Worm (Caenorhabditis elegans) whole organism, L4 larva: Measurements from ENCODE around the gene irld-20.

Experiments
- F49E8.2 ChIP-seq: sonication (generic microtip); optimal IDR thresholded peaks from 2 replicates; lab custom pipeline; 2016; ENCODE audit warnings: missing compliant biosample characterization, mild to moderate bottlenecking, missing genetic modification characterization, borderline replicate concordance
- R02D3.7 ChIP-seq: fragments of 150-350 bp; sonication (generic microtip); optimal IDR thresholded peaks from 3 replicates; lab custom pipeline; 2014; ENCODE audit warnings: missing biosample characterization, missing genetic modification characterization
- T20F7.1 ChIP-seq: fragments of 200-800 bp; sonication (Bioruptor generic); optimal IDR thresholded peaks from 2 replicates; lab custom pipeline; 2018; ENCODE audit warnings: mild to moderate bottlenecking, missing genetic modification characterization, missing compliant biosample characterization
- T26A8.4 ChIP-seq: fragments of 200-800 bp; sonication (Bioruptor generic); IDR thresholded peaks from 2 replicates; pipeline ENCODE4 v1.3.6; 2022; ENCODE audit warnings: missing genetic modification characterization, missing compliant biosample characterization
- aly-2 ChIP-seq: sonication (generic microtip); optimal IDR thresholded peaks from 2 replicates; lab custom pipeline; 2018; ENCODE audit warnings: missing biosample characterization, missing genetic modification characterization
- ceh-44 ChIP-seq: fragments of 200-800 bp; sonication (Bioruptor generic); IDR thresholded peaks from 2 replicates; pipeline ENCODE4 v1.3.6; 2022; ENCODE audit warnings: missing genetic modification reagents, missing genetic modification characterization, missing compliant biosample characterization
- cey-2 ChIP-seq: sonication (generic microtip); optimal IDR thresholded peaks from 3 replicates; lab custom pipeline; 2017; ENCODE audit warnings: missing genetic modification characterization, mild to moderate bottlenecking, missing compliant biosample characterization, antibody characterized with exemption, borderline replicate concordance; ENCODE audit not compliant: insufficient read depth
- daf-16 ChIP-seq, 3 experiments: sonication (generic microtip); optimal IDR thresholded peaks; 2 replicates each; lab custom pipeline; 2016 to 2017; ENCODE audit warnings: missing genetic modification characterization in 3 of 3, missing genetic modification reagents in 3 of 3, mild to moderate bottlenecking in 2 of 3, missing compliant biosample characterization in 2 of 3, missing biosample characterization in 1 of 3, moderate library complexity in 1 of 3
- daf-19 ChIP-seq: fragments of 200-800 bp; sonication (Bioruptor generic); conservative IDR thresholded peaks from 2 replicates; pipeline ENCODE4 v1.3.6; 2022; ENCODE audit warnings: missing genetic modification characterization, missing compliant biosample characterization
- dpl-1 ChIP-seq: fragments of 150-350 bp; optimal IDR thresholded peaks from 2 replicates; lab custom pipeline; 2014; ENCODE audit warnings: missing biosample characterization, missing genetic modification reagents, missing genetic modification characterization
- dve-1 ChIP-seq: sonication (generic microtip); optimal IDR thresholded peaks from 2 replicates; lab custom pipeline; 2017; ENCODE audit warnings: antibody characterized with exemption, mild to moderate bottlenecking, missing genetic modification characterization, missing compliant biosample characterization; ENCODE audit not compliant: insufficient read depth
- egl-43 ChIP-seq: fragments of 200-800 bp; sonication (Bioruptor generic); IDR thresholded peaks from 2 replicates; pipeline ENCODE4 v1.3.6; 2022; ENCODE audit warnings: missing genetic modification reagents, missing genetic modification characterization, missing compliant biosample characterization
- fos-1 ChIP-seq: fragments of 150-350 bp; optimal IDR thresholded peaks from 2 replicates; lab custom pipeline; 2014; ENCODE audit warnings: missing biosample characterization, missing genetic modification characterization
- hif-1 ChIP-seq, 2 experiments: sonication (generic microtip); optimal IDR thresholded peaks; 2 replicates each; lab custom pipeline; 2016 to 2017; ENCODE audit warnings: missing compliant biosample characterization in 2 of 2, missing genetic modification characterization in 2 of 2, missing genetic modification reagents in 2 of 2, missing genotype in 2 of 2, mild to moderate bottlenecking in 1 of 2
- hlh-11 ChIP-seq: fragments of 200-800 bp; sonication (Bioruptor generic); optimal IDR thresholded peaks from 2 replicates; lab custom pipeline; 2018; ENCODE audit warnings: mild to moderate bottlenecking, missing genetic modification characterization, missing compliant biosample characterization
- hlh-30 ChIP-seq: sonication (generic microtip); optimal IDR thresholded peaks from 2 replicates; lab custom pipeline; 2017; ENCODE audit warnings: antibody characterized with exemption, mild to moderate bottlenecking, missing genetic modification characterization, missing compliant biosample characterization; ENCODE audit not compliant: insufficient read depth
- hmg-1.1 ChIP-seq: fragments of 200-800 bp; sonication (Bioruptor generic); IDR thresholded peaks from 2 replicates; pipeline ENCODE4 v1.3.6; 2022; ENCODE audit warnings: missing genetic modification reagents, missing genetic modification characterization, missing compliant biosample characterization
- lin-1 ChIP-seq: fragments of 200-800 bp; sonication (Bioruptor generic); IDR thresholded peaks from 2 replicates; pipeline ENCODE4 v1.3.6; 2022; ENCODE audit warnings: missing genetic modification reagents, missing genetic modification characterization, missing compliant biosample characterization
- lin-13 ChIP-seq: fragments of 150-350 bp; optimal IDR thresholded peaks from 2 replicates; lab custom pipeline; 2014; ENCODE audit warnings: missing biosample characterization, missing genetic modification reagents, missing genetic modification characterization
- lin-15B ChIP-seq: fragments of 150-350 bp; sonication (generic microtip); optimal IDR thresholded peaks from 3 replicates; lab custom pipeline; 2014; ENCODE audit warnings: missing biosample characterization, missing genetic modification characterization
- lin-38 ChIP-seq: fragments of 200-800 bp; sonication (Bioruptor generic); IDR thresholded peaks from 2 replicates; pipeline ENCODE4 v1.3.6; 2022; ENCODE audit warnings: missing genetic modification reagents, missing genetic modification characterization, missing compliant biosample characterization
- lin-39 ChIP-seq: fragments of 150-350 bp; optimal IDR thresholded peaks from 2 replicates; lab custom pipeline; 2014; ENCODE audit warnings: missing biosample characterization, missing genetic modification reagents, missing genetic modification characterization
- lsy-2 ChIP-seq, 2 experiments: fragments of 150-350 bp in 1 of 2; sonication (generic microtip) in 1 of 2; optimal IDR thresholded peaks; 2 replicates each; lab custom pipeline; 2014 to 2017; ENCODE audit warnings: missing biosample characterization in 2 of 2, missing genetic modification characterization in 2 of 2
- madf-9 ChIP-seq: fragments of 200-800 bp; sonication (Bioruptor generic); conservative IDR thresholded peaks from 2 replicates; pipeline ENCODE4 v1.3.6; 2022; ENCODE audit warnings: missing genetic modification reagents, missing genetic modification characterization, missing compliant biosample characterization
- mdl-1 ChIP-seq, 2 experiments: fragments of 150-350 bp in 1 of 2; sonication (generic microtip) in 1 of 2; optimal IDR thresholded peaks; 2 replicates each; lab custom pipeline; 2014 to 2017; ENCODE audit warnings: missing biosample characterization in 2 of 2, missing genetic modification characterization in 2 of 2
- mdt-29 ChIP-seq: fragments of 200-800 bp; sonication (Bioruptor generic); IDR thresholded peaks from 2 replicates; pipeline ENCODE4 v1.3.6; 2022; ENCODE audit warnings: missing genetic modification reagents, missing genetic modification characterization, missing compliant biosample characterization
- mes-2 ChIP-seq: sonication (generic microtip); optimal IDR thresholded peaks from 2 replicates; lab custom pipeline; 2016; ENCODE audit warnings: missing genotype, mild to moderate bottlenecking, missing genetic modification characterization, missing compliant biosample characterization; ENCODE audit not compliant: poor library complexity, severe bottlenecking
- mxl-2 ChIP-seq: fragments of 200-800 bp; sonication (Bioruptor generic); conservative IDR thresholded peaks from 2 replicates; pipeline ENCODE4 v1.3.6; 2022; ENCODE audit warnings: missing genetic modification reagents, missing genetic modification characterization, missing compliant biosample characterization
- nhr-42 ChIP-seq: fragments of 200-800 bp; sonication (Bioruptor generic); IDR thresholded peaks from 2 replicates; pipeline ENCODE4 v1.3.6; 2022; ENCODE audit warnings: missing genetic modification characterization, missing compliant biosample characterization
- nhr-76 ChIP-seq: fragments of 150-350 bp; optimal IDR thresholded peaks from 2 replicates; lab custom pipeline; 2014; ENCODE audit warnings: missing biosample characterization, missing genetic modification characterization
- php-3 ChIP-seq: fragments of 200-800 bp; sonication (Bioruptor generic); IDR thresholded peaks from 2 replicates; pipeline ENCODE4 v1.3.6; 2022; ENCODE audit warnings: missing genetic modification reagents, missing genetic modification characterization, missing compliant biosample characterization
- rbr-2 ChIP-seq: sonication (generic microtip); optimal IDR thresholded peaks from 2 replicates; lab custom pipeline; 2016; ENCODE audit warnings: missing genotype, missing genetic modification characterization, missing compliant biosample characterization
- sdz-12 ChIP-seq: fragments of 200-800 bp; sonication (Bioruptor generic); optimal IDR thresholded peaks from 2 replicates; lab custom pipeline; 2018; ENCODE audit warnings: mild to moderate bottlenecking, missing genetic modification characterization, missing compliant biosample characterization
- set-16 ChIP-seq: fragments of 200-800 bp; sonication (Bioruptor generic); IDR thresholded peaks from 2 replicates; pipeline ENCODE4 v1.3.6; 2022; ENCODE audit warnings: missing genetic modification reagents, missing genetic modification characterization, missing compliant biosample characterization
- spr-1 ChIP-seq: sonication (generic microtip); optimal IDR thresholded peaks from 2 replicates; lab custom pipeline; 2016; ENCODE audit warnings: mild to moderate bottlenecking, missing genetic modification characterization, missing compliant biosample characterization
- spr-3 ChIP-seq: fragments of 200-800 bp; sonication (Bioruptor generic); optimal IDR thresholded peaks from 2 replicates; lab custom pipeline; 2018; ENCODE audit warnings: mild to moderate bottlenecking, missing genetic modification characterization, missing compliant biosample characterization
- tag-97 ChIP-seq: fragments of 200-800 bp; sonication (Bioruptor generic); IDR thresholded peaks from 2 replicates; pipeline ENCODE4 v1.3.6; 2022; ENCODE audit warnings: missing genetic modification characterization, missing compliant biosample characterization
- unc-130 ChIP-seq: sonication (generic microtip); optimal IDR thresholded peaks from 2 replicates; lab custom pipeline; 2016; ENCODE audit warnings: missing genetic modification reagents, missing genetic modification characterization, missing compliant biosample characterization
- unc-62 ChIP-seq, 3 experiments: fragments of 150-350 bp in 1 of 3; sonication (generic microtip); optimal IDR thresholded peaks in 2 of 3; peaks in 1 of 3; 1 replicate in 1 of 3; 2 replicates in 2 of 3; lab custom pipeline; 2014 to 2017; ENCODE audit warnings: missing biosample characterization in 3 of 3, missing genetic modification characterization in 3 of 3, missing genetic modification reagents in 3 of 3, missing genotype in 1 of 3

irld-20 gene

ce11 chrIII:12711682-12712081, 39.2 kb upstream of the irld-20 start:
- TF ChIP-seq nhr-76 (tag; lab: Kevin White, UChicago), result no peak
- peak in 1 of 2 experiments; percentile 61 for TF ChIP-seq unc-62 (GFP tag; optimal IDR thresholded peaks at IDR 0.05 in 1 of 2; lab: Kevin White, UChicago)
- no peak for TF ChIP-seq unc-62 (tag; optimal IDR thresholded peaks at IDR 0.05; lab: Kevin White, UChicago)
- no peak for TF ChIP-seq cey-2 (tag; lab: Kevin White, UChicago)

- TF ChIP-seq php-3 (GFP tag; lab: Robert Waterston, UW) (no peak), egl-43 (GFP tag; lab: Robert Waterston, UW) (0 out of 2 replicates have a peak, but pooled peaks have one; percentile 52), rbr-2 (tag; lab: Kevin White, UChicago) (peak; percentile 6), mes-2 (tag; lab: Kevin White, UChicago) (peak; percentile 60), lsy-2 (tag; optimal IDR thresholded peaks at IDR 0.05; lab: Kevin White, UChicago) (peak in 1 of 2 experiments; percentile 3), dve-1 (tag; lab: Kevin White, UChicago) (peak; percentile 6), unc-130 (peak; percentile 6), lin-15B (tag; lab: Kevin White, UChicago) (no peak), hlh-30 (tag; lab: Kevin White, UChicago) (peak; percentile 35), daf-16 (GFP tag; optimal IDR thresholded peaks at IDR 0.05; lab: Kevin White, UChicago) (no peak), daf-16 (tag; optimal IDR thresholded peaks at IDR 0.05; lab: Kevin White, UChicago) (no peak), hlh-11 (peak; percentile 1), aly-2 (tag; lab: Kevin White, UChicago) (no peak), lin-38 (GFP tag; lab: Robert Waterston, UW) (peak; percentile 33; the same call in 1 of the 2 replicates), T26A8.4 (GFP tag; lab: Robert Waterston, UW) (0 out of 2 replicates have a peak, but pooled peaks have one; percentile 32), dpl-1 (peak; percentile 32)
- TF ChIP-seq, all 104 proteins: peak for 11
Measured at ce11 chrIII:12713862-12714261, 37.0 kb upstream of the irld-20 start.

- no peak for TF ChIP-seq nhr-42 (GFP tag; lab: Robert Waterston, UW)
- TF ChIP-seq nhr-76 (tag; lab: Kevin White, UChicago), result no peak
- TF ChIP-seq madf-9 (GFP tag; lab: Robert Waterston, UW), result no peak
- TF ChIP-seq sdz-12 (GFP tag; lab: Kevin White, UChicago), result no peak
- no peak for TF ChIP-seq lin-13 (GFP tag; lab: Kevin White, UChicago)
- no peak for TF ChIP-seq lin-1
- TF ChIP-seq R02D3.7, result no peak
- no peak for TF ChIP-seq F49E8.2 (tag; lab: Kevin White, UChicago)
- TF ChIP-seq fos-1 (tag; lab: Kevin White, UChicago), result no peak
- TF ChIP-seq daf-16 (GFP tag; optimal IDR thresholded peaks at IDR 0.05; lab: Kevin White, UChicago), result no peak
- TF ChIP-seq daf-16 (tag; optimal IDR thresholded peaks at IDR 0.05; lab: Kevin White, UChicago), result no peak
- TF ChIP-seq lsy-2 (tag; optimal IDR thresholded peaks at IDR 0.05; lab: Kevin White, UChicago), result no peak
Measured at ce11 chrIII:12714266-12714665, 36.6 kb upstream of the irld-20 start, which contains the start of gene ssl-1. Gene ssl-1 (plus strand): TSS chrIII:12714566.

- TF ChIP-seq dpl-1, result no peak
- peak; percentile 85 for TF ChIP-seq set-16
Measured at ce11 chrIII:12728149-12728548, 22.8 kb upstream of the irld-20 start.

ce11 chrIII:12738935-12739334, 12.0 kb upstream of the irld-20 start:
- no peak for TF ChIP-seq madf-9 (GFP tag; lab: Robert Waterston, UW)
- no peak for TF ChIP-seq spr-3 (GFP tag; lab: Kevin White, UChicago)
- no peak for TF ChIP-seq tag-97 (GFP tag; lab: Robert Waterston, UW)
- TF ChIP-seq aly-2 (tag; lab: Kevin White, UChicago), result no peak
- TF ChIP-seq ceh-44 (GFP tag; lab: Robert Waterston, UW), result no peak
- TF ChIP-seq daf-19 (GFP tag; lab: Robert Waterston, UW), result no peak
- no peak for TF ChIP-seq hif-1 (tag; optimal IDR thresholded peaks at IDR 0.05; lab: Kevin White, UChicago)
- TF ChIP-seq hmg-1.1 (GFP tag; lab: Robert Waterston, UW), result no peak
- TF ChIP-seq mdt-29 (GFP tag; lab: Robert Waterston, UW), result no peak
- TF ChIP-seq lin-15B (tag; lab: Kevin White, UChicago), result no peak
- TF ChIP-seq T20F7.1 (GFP tag; lab: Kevin White, UChicago), result no peak
- TF ChIP-seq mxl-2 (GFP tag; lab: Robert Waterston, UW), result no peak
- no peak for TF ChIP-seq set-16
- TF ChIP-seq mdl-1 (tag; optimal IDR thresholded peaks at IDR 0.05; lab: Kevin White, UChicago), result no peak
- no peak for TF ChIP-seq spr-1 (tag; lab: Kevin White, UChicago)
- no peak for TF ChIP-seq lin-39 (tag; lab: Kevin White, UChicago)
